Fruit fly (Drosophila melanogaster) whole organism, embryonic: Measurements from ENCODE around the gene corto.

Experiments used
- Asciz ChIP-seq: fragments of 200-800 bp; sonication (Bioruptor generic); optimal IDR thresholded peaks from 2 replicates; lab custom pipeline; 2017; ENCODE audit warnings: missing biosample characterization, mild to moderate bottlenecking, missing genetic modification characterization, missing genetic modification reagents
- CG10267 ChIP-seq: fragments of 200-800 bp; sonication (Bioruptor generic); optimal IDR thresholded peaks from 2 replicates; lab custom pipeline; 2018; ENCODE audit warnings: missing biosample characterization, mild to moderate bottlenecking, missing genetic modification characterization, moderate library complexity
- CG10979 ChIP-seq: fragments of 200-800 bp; sonication (Bioruptor generic); optimal IDR thresholded peaks from 2 replicates; lab custom pipeline; 2018; ENCODE audit warnings: missing biosample characterization, mild to moderate bottlenecking, missing genetic modification characterization, moderate library complexity
- CG11085 ChIP-seq: fragments of 200-800 bp; sonication (Bioruptor generic); IDR thresholded peaks from 2 replicates; pipeline ENCODE4 v1.3.6; 2022; ENCODE audit warnings: missing biosample characterization, missing genetic modification characterization
- CG1233 ChIP-seq: fragments of 200-800 bp; sonication (Bioruptor generic); optimal IDR thresholded peaks from 4 replicates; lab custom pipeline; 2018; ENCODE audit warnings: missing biosample characterization, mild to moderate bottlenecking, missing genetic modification characterization
- CG13894 ChIP-seq: fragments of 200-800 bp; sonication (Bioruptor generic); optimal IDR thresholded peaks from 3 replicates; lab custom pipeline; 2018; ENCODE audit warnings: missing biosample characterization, mild to moderate bottlenecking, missing genetic modification characterization, moderate library complexity
- CG14667 ChIP-seq: fragments of 200-800 bp; sonication (Bioruptor generic); IDR thresholded peaks from 2 replicates; pipeline ENCODE4 v1.3.6; 2022; ENCODE audit warnings: missing biosample characterization, missing genetic modification characterization
- CG1647 ChIP-seq: fragments of 200-800 bp; sonication (Bioruptor generic); optimal IDR thresholded peaks from 3 replicates; lab custom pipeline; 2016; ENCODE audit warnings: missing biosample characterization, missing genetic modification characterization
- CG3065 ChIP-seq: fragments of 200-800 bp; sonication (Bioruptor generic); optimal IDR thresholded peaks from 2 replicates; lab custom pipeline; 2016; ENCODE audit warnings: missing biosample characterization, missing genetic modification characterization
- CG32772 ChIP-seq: fragments of 200-800 bp; sonication (Bioruptor generic); IDR thresholded peaks from 2 replicates; pipeline ENCODE4 v1.3.6; 2022; ENCODE audit warnings: missing biosample characterization, missing genetic modification characterization
- CG5245 ChIP-seq: fragments of 200-800 bp; sonication (Bioruptor generic); optimal IDR thresholded peaks from 3 replicates; lab custom pipeline; 2016; ENCODE audit warnings: missing biosample characterization, missing genetic modification characterization
- CG6854 ChIP-seq: fragments of 200-800 bp; sonication (Bioruptor generic); optimal IDR thresholded peaks from 3 replicates; lab custom pipeline; 2017; ENCODE audit warnings: missing biosample characterization, mild to moderate bottlenecking, missing genetic modification characterization
- CG7357 ChIP-seq: fragments of 200-800 bp; sonication (Bioruptor generic); IDR thresholded peaks from 3 replicates; pipeline ENCODE4 v1.3.6; 2022; ENCODE audit warnings: missing biosample characterization, missing genetic modification characterization
- CG7786 ChIP-seq: fragments of 200-800 bp; sonication (Bioruptor generic); optimal IDR thresholded peaks from 2 replicates; lab custom pipeline; 2016; ENCODE audit warnings: missing biosample characterization, missing genetic modification characterization
- CG8290 ChIP-seq, 3 experiments: fragments of 200-800 bp; sonication (Bioruptor generic); optimal IDR thresholded peaks; 2 replicates each; lab custom pipeline; 2016 to 2019; ENCODE audit warnings: missing biosample characterization in 3 of 3, missing genetic modification characterization in 3 of 3, mild to moderate bottlenecking in 2 of 3, moderate library complexity in 1 of 3
- CG8944 ChIP-seq: fragments of 200-800 bp; sonication (Bioruptor generic); optimal IDR thresholded peaks from 3 replicates; lab custom pipeline; 2016; ENCODE audit warnings: missing biosample characterization, missing genetic modification characterization
- ERR ChIP-seq: fragments of 200-800 bp; sonication (Bioruptor generic); optimal IDR thresholded peaks from 2 replicates; lab custom pipeline; 2016; ENCODE audit warnings: missing biosample characterization, missing genetic modification characterization
- Elba2 ChIP-seq: fragments of 200-800 bp; sonication (Bioruptor generic); optimal IDR thresholded peaks from 3 replicates; lab custom pipeline; 2016; ENCODE audit warnings: missing biosample characterization, missing genetic modification characterization
- GATAe ChIP-seq: fragments of 200-800 bp; sonication (Bioruptor generic); conservative IDR thresholded peaks from 2 replicates; pipeline ENCODE4 v1.3.6; 2022; ENCODE audit warnings: missing biosample characterization, missing genetic modification characterization
- Gug ChIP-seq: fragments of 200-800 bp; sonication (Bioruptor generic); IDR thresholded peaks from 4 replicates; pipeline ENCODE4 v1.3.6; 2022; ENCODE audit warnings: missing biosample characterization, missing genetic modification characterization
- HLH3B ChIP-seq: fragments of 200-800 bp; sonication (Bioruptor generic); IDR thresholded peaks from 2 replicates; pipeline ENCODE4 v1.3.6; 2022; ENCODE audit warnings: missing biosample characterization, missing genetic modification characterization
- Hmx ChIP-seq: fragments of 200-800 bp; sonication (Bioruptor generic); optimal IDR thresholded peaks from 2 replicates; lab custom pipeline; 2016; ENCODE audit warnings: missing biosample characterization, missing genetic modification characterization
- Lhr ChIP-seq: fragments of 200-800 bp; sonication (Bioruptor generic); optimal IDR thresholded peaks from 3 replicates; lab custom pipeline; 2017; ENCODE audit warnings: mild to moderate bottlenecking, missing biosample characterization, missing genetic modification reagents, missing genetic modification characterization
- NC2α ChIP-seq: fragments of 200-800 bp; sonication (Bioruptor generic); optimal IDR thresholded peaks from 2 replicates; lab custom pipeline; 2016; ENCODE audit warnings: missing biosample characterization, missing genetic modification characterization
- Six4 ChIP-seq: fragments of 200-800 bp; sonication (Bioruptor generic); optimal IDR thresholded peaks from 2 replicates; lab custom pipeline; 2016; ENCODE audit warnings: missing biosample characterization, missing genetic modification characterization
- ab ChIP-seq: fragments of 200-800 bp; sonication (Bioruptor generic); optimal IDR thresholded peaks from 2 replicates; lab custom pipeline; 2016; ENCODE audit warnings: missing biosample characterization, missing genetic modification characterization
- ash1 ChIP-seq: fragments of 200-800 bp; sonication (Bioruptor generic); optimal IDR thresholded peaks from 2 replicates; lab custom pipeline; 2018; ENCODE audit warnings: missing biosample characterization, mild to moderate bottlenecking, missing genetic modification characterization
- br ChIP-seq: fragments of >200 bp; optimal IDR thresholded peaks from 2 replicates; lab custom pipeline; 2017
- cato ChIP-seq: fragments of 200-800 bp; sonication (Bioruptor generic); optimal IDR thresholded peaks from 2 replicates; lab custom pipeline; 2016; ENCODE audit warnings: missing biosample characterization, missing genetic modification characterization, borderline replicate concordance
- caup ChIP-seq: fragments of 200-800 bp; sonication (Bioruptor generic); optimal IDR thresholded peaks from 3 replicates; lab custom pipeline; 2017; ENCODE audit warnings: missing biosample characterization, mild to moderate bottlenecking, missing genetic modification characterization, moderate library complexity; ENCODE audit not compliant: severe bottlenecking
- croc ChIP-seq: fragments of 200-800 bp; sonication (Bioruptor generic); conservative IDR thresholded peaks from 3 replicates; pipeline ENCODE4 v1.3.6; 2022; ENCODE audit warnings: missing biosample characterization, missing genetic modification characterization
- cwo ChIP-seq: fragments of 200-800 bp; sonication (Bioruptor generic); optimal IDR thresholded peaks from 3 replicates; lab custom pipeline; 2017; ENCODE audit warnings: missing biosample characterization, missing genetic modification characterization, mild to moderate bottlenecking, moderate library complexity, missing genetic modification reagents
- dati ChIP-seq: fragments of 200-800 bp; sonication (Bioruptor generic); IDR thresholded peaks from 2 replicates; pipeline ENCODE4 v1.3.6; 2022; ENCODE audit warnings: missing biosample characterization, missing genetic modification characterization
- dm ChIP-seq: fragments of 200-800 bp; sonication (Bioruptor generic); optimal IDR thresholded peaks from 3 replicates; lab custom pipeline; 2016; ENCODE audit warnings: missing biosample characterization, missing genetic modification characterization
- dmrt99B ChIP-seq: fragments of 200-800 bp; sonication (Bioruptor generic); optimal IDR thresholded peaks from 2 replicates; lab custom pipeline; 2018; ENCODE audit warnings: missing biosample characterization, mild to moderate bottlenecking, missing genetic modification characterization, moderate library complexity
- eve ChIP-seq, 2 experiments: fragments of >200 bp; optimal IDR thresholded peaks; 2 replicates each; lab custom pipeline; 2017; ENCODE audit warnings: missing biosample characterization in 2 of 2, missing genetic modification characterization in 2 of 2
- fd96Cb ChIP-seq: fragments of 200-800 bp; sonication (Bioruptor generic); optimal IDR thresholded peaks from 2 replicates; lab custom pipeline; 2018; ENCODE audit warnings: missing biosample characterization, mild to moderate bottlenecking, missing genetic modification characterization, moderate library complexity
- gro ChIP-seq: fragments of 200-800 bp; sonication (Bioruptor generic); optimal IDR thresholded peaks from 2 replicates; lab custom pipeline; 2016; ENCODE audit warnings: missing biosample characterization, missing genetic modification characterization
- lola ChIP-seq, 3 experiments: fragments of >200 bp in 2 of 3; fragments of 200-800 bp in 1 of 3; sonication (Bioruptor generic) in 1 of 3; optimal IDR thresholded peaks; 2 replicates each; lab custom pipeline; 2017 to 2019; ENCODE audit warnings: missing biosample characterization in 3 of 3, missing genetic modification characterization in 3 of 3, mild to moderate bottlenecking in 1 of 3, moderate library complexity in 1 of 3
- mam ChIP-seq: fragments of 200-800 bp; sonication (Bioruptor generic); optimal IDR thresholded peaks from 3 replicates; lab custom pipeline; 2016; ENCODE audit warnings: missing biosample characterization, missing genetic modification characterization
- nerfin-2 ChIP-seq: fragments of 200-800 bp; sonication (Bioruptor generic); IDR thresholded peaks from 2 replicates; pipeline ENCODE4 v1.3.6; 2022; ENCODE audit warnings: missing biosample characterization, missing genetic modification characterization; ENCODE audit not compliant: partially characterized antibody
- nmo ChIP-seq: fragments of 200-800 bp; sonication (Bioruptor generic); optimal IDR thresholded peaks from 2 replicates; lab custom pipeline; 2018; ENCODE audit warnings: missing biosample characterization, mild to moderate bottlenecking, missing genetic modification characterization, moderate library complexity
- onecut ChIP-seq: fragments of 200-800 bp; sonication (Bioruptor generic); IDR thresholded peaks from 2 replicates; pipeline ENCODE4 v1.3.6; 2022; ENCODE audit warnings: missing biosample characterization, missing genetic modification characterization
- repo ChIP-seq: fragments of 200-800 bp; sonication (Bioruptor generic); optimal IDR thresholded peaks from 2 replicates; lab custom pipeline; 2016; ENCODE audit warnings: missing biosample characterization, missing genetic modification characterization
- shn ChIP-seq: fragments of 200-800 bp; sonication (Bioruptor generic); optimal IDR thresholded peaks from 3 replicates; lab custom pipeline; 2016; ENCODE audit warnings: missing biosample characterization, missing genetic modification characterization
- tap ChIP-seq: fragments of 200-800 bp; optimal IDR thresholded peaks from 3 replicates; lab custom pipeline; 2019; ENCODE audit warnings: missing biosample characterization, mild to moderate bottlenecking, missing genetic modification characterization, moderate library complexity
- tio ChIP-seq: fragments of 200-800 bp; sonication (Bioruptor generic); optimal IDR thresholded peaks from 2 replicates; lab custom pipeline; 2017; ENCODE audit warnings: missing biosample characterization, missing genetic modification characterization, inconsistent platforms
- toy ChIP-seq: fragments of 200-800 bp; sonication (Bioruptor generic); IDR thresholded peaks from 2 replicates; pipeline ENCODE4 v1.3.6; 2022; ENCODE audit warnings: missing biosample characterization, missing genetic modification characterization
- trem ChIP-seq: fragments of 200-800 bp; optimal IDR thresholded peaks from 3 replicates; lab custom pipeline; 2019; ENCODE audit warnings: missing biosample characterization, mild to moderate bottlenecking, missing genetic modification characterization, moderate library complexity
- twi ChIP-seq: fragments of 200-800 bp; optimal IDR thresholded peaks from 2 replicates; lab custom pipeline; 2019; ENCODE audit warnings: missing biosample characterization, mild to moderate bottlenecking, missing genetic modification characterization, moderate library complexity
- wek ChIP-seq: fragments of 200-800 bp; sonication (Bioruptor generic); optimal IDR thresholded peaks from 3 replicates; lab custom pipeline; 2018; ENCODE audit warnings: missing biosample characterization, mild to moderate bottlenecking, missing genetic modification characterization, moderate library complexity

corto gene

DNA sequence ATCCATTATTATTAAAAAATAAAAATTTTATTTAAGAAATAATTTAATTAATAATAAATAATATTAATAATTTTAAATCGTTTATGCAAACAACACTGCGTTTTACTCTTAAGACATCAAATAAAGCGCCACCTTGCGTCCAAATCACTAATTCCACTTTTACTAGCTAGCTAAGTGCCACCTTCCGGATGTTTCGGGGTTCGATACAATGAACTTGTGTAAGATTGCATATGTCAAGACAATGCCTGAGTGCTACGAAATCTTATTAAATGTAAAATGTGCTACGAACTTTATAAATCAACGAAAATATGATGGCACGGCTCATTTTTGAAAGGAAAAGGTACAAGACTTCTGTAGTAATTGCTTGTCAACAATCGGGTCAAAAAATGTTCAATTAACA is 40.0 kb upstream of the corto start (continued):
- TF ChIP-seq Gug (GFP tag; lab: Robert Waterston, UW) (peak; percentile 78), cwo (GFP tag; lab: Kevin White, UChicago) (no peak), nerfin-2 (GFP tag; lab: Robert Waterston, UW) (no peak), caup (peak; percentile 61), CG8290 (GFP tag; optimal IDR thresholded peaks at IDR 0.05; lab: Kevin White, UChicago) (peak; percentile 85), CG8290 (tag; optimal IDR thresholded peaks at IDR 0.05; lab: Kevin White, UChicago) (peak in 1 of 2 experiments; percentile 94), Lhr (GFP tag; lab: Kevin White, UChicago) (peak; percentile 95), wek (no peak), ash1 (peak; percentile 42), croc (no peak), eve (GFP tag; optimal IDR thresholded peaks at IDR 0.05; lab: Kevin White, UChicago) (no peak), CG1647 (GFP tag; lab: Kevin White, UChicago) (peak; percentile 79), fd96Cb (tag; lab: Kevin White, UChicago) (peak; percentile 56), CG3065 (GFP tag; lab: Kevin White, UChicago) (peak; percentile 64), CG7357 (GFP tag; lab: Robert Waterston, UW) (no peak), CG13894 (tag; lab: Kevin White, UChicago) (peak; percentile 81), mam (peak; percentile 78), GATAe (GFP tag; lab: Robert Waterston, UW) (no peak), Six4 (GFP tag; lab: Kevin White, UChicago) (peak; percentile 11), onecut (GFP tag; lab: Robert Waterston, UW) (peak; percentile 38; the same call in 1 of the 2 replicates), CG1233 (GFP tag; lab: Kevin White, UChicago) (peak; percentile 17), tio (GFP tag; lab: Kevin White, UChicago) (no peak), br (lab: Kevin White, UChicago) (no peak), nmo (GFP tag; lab: Kevin White, UChicago) (peak; percentile 80), repo (GFP tag; lab: Kevin White, UChicago) (peak; percentile 43), CG7786 (peak; percentile 52), CG11085 (GFP tag; lab: Robert Waterston, UW) (peak; percentile 70), ab (GFP tag; lab: Kevin White, UChicago) (peak; percentile 36), CG8944 (GFP tag; lab: Kevin White, UChicago) (peak; percentile 78), cato (GFP tag; lab: Kevin White, UChicago) (peak; percentile 30), dmrt99B (tag; lab: Kevin White, UChicago) (peak; percentile 22), Elba2 (GFP tag; lab: Kevin White, UChicago) (peak; percentile 40), dati (GFP tag; lab: Robert Waterston, UW) (no peak), CG32772 (peak; percentile 32; the same call in 1 of the 2 replicates), toy (GFP tag; lab: Robert Waterston, UW) (no peak), HLH3B (GFP tag; lab: Robert Waterston, UW) (peak; percentile 27; the same call in 1 of the 2 replicates), CG14667 (GFP tag; lab: Robert Waterston, UW) (peak; percentile 39; the same call in 1 of the 2 replicates), CG6854 (GFP tag; lab: Kevin White, UChicago) (no peak), tap (tag; lab: Kevin White, UChicago) (peak; percentile 46), trem (tag; lab: Kevin White, UChicago) (peak; percentile 77), CG10267 (tag; lab: Kevin White, UChicago) (peak; percentile 60), dm (peak; percentile 69), ERR (GFP tag; lab: Kevin White, UChicago) (peak; percentile 33), NC2α (peak; percentile 44), gro (GFP tag; lab: Kevin White, UChicago) (peak; percentile 79), CG10979 (tag; lab: Kevin White, UChicago) (peak; percentile 65), lola (GFP tag; optimal IDR thresholded peaks at IDR 0.05; lab: Kevin White, UChicago) (no peak), twi (tag; lab: Kevin White, UChicago) (peak; percentile 52), CG5245 (peak; percentile 58), shn (GFP tag; lab: Kevin White, UChicago) (peak; percentile 73), Hmx (GFP tag; lab: Kevin White, UChicago) (no peak), Asciz (GFP tag; lab: Kevin White, UChicago) (no peak)
